Worm (Caenorhabditis elegans) whole organism, L4 larva: ENCODE measurements around the gene srp-7.

Source experiments
- D1046.2 ChIP-seq: fragments of 200-800 bp; sonication (Bioruptor generic); IDR thresholded peaks from 2 replicates; pipeline ENCODE4 v1.3.6; 2022; ENCODE audit warnings: missing genetic modification characterization, missing compliant biosample characterization
- F10B5.3 ChIP-seq: sonication (generic microtip); optimal IDR thresholded peaks from 2 replicates; lab custom pipeline; 2016; ENCODE audit warnings: mild to moderate bottlenecking, missing genetic modification characterization, missing compliant biosample characterization
- F26F4.8 ChIP-seq: fragments of 200-800 bp; sonication (Bioruptor generic); conservative IDR thresholded peaks from 2 replicates; pipeline ENCODE4 v1.3.6; 2022; ENCODE audit warnings: missing genetic modification characterization, missing compliant biosample characterization
- F37D6.2 ChIP-seq: sonication (generic microtip); optimal IDR thresholded peaks from 2 replicates; lab custom pipeline; 2016; ENCODE audit warnings: mild to moderate bottlenecking, missing genetic modification characterization, missing compliant biosample characterization
- F49E8.2 ChIP-seq: sonication (generic microtip); optimal IDR thresholded peaks from 2 replicates; lab custom pipeline; 2016; ENCODE audit warnings: missing compliant biosample characterization, mild to moderate bottlenecking, missing genetic modification characterization, borderline replicate concordance
- Y105C5A.15 ChIP-seq: fragments of 200-800 bp; sonication (Bioruptor generic); IDR thresholded peaks from 2 replicates; pipeline ENCODE4 v1.3.6; 2022; ENCODE audit warnings: missing genetic modification characterization, missing compliant biosample characterization
- ZK337.2 ChIP-seq: fragments of 200-800 bp; sonication (Bioruptor generic); IDR thresholded peaks from 2 replicates; pipeline ENCODE4 v1.3.6; 2022; ENCODE audit warnings: missing genetic modification reagents, missing genetic modification characterization, missing compliant biosample characterization
- aha-1 ChIP-seq: fragments of 150-350 bp; peaks from one replicate; lab custom pipeline; 2014; ENCODE audit warnings: missing biosample characterization, missing genetic modification characterization
- arid-1 ChIP-seq: fragments of 200-800 bp; sonication (Bioruptor generic); conservative IDR thresholded peaks from 2 replicates; pipeline ENCODE4 v1.3.6; 2022; ENCODE audit warnings: missing genetic modification reagents, missing genetic modification characterization, missing compliant biosample characterization
- ceh-28 ChIP-seq: fragments of 150-350 bp; optimal IDR thresholded peaks from 2 replicates; lab custom pipeline; 2014; ENCODE audit warnings: missing biosample characterization, missing genetic modification reagents, missing genetic modification characterization
- ceh-32 ChIP-seq: sonication (generic microtip); optimal IDR thresholded peaks from 2 replicates; lab custom pipeline; 2016; ENCODE audit warnings: mild to moderate bottlenecking, missing genetic modification characterization, missing compliant biosample characterization; ENCODE audit not compliant: poor library complexity
- ceh-44 ChIP-seq: fragments of 200-800 bp; sonication (Bioruptor generic); IDR thresholded peaks from 2 replicates; pipeline ENCODE4 v1.3.6; 2022; ENCODE audit warnings: missing genetic modification reagents, missing genetic modification characterization, missing compliant biosample characterization
- ces-1 ChIP-seq: fragments of 150-350 bp; sonication (generic microtip); optimal IDR thresholded peaks from 4 replicates; lab custom pipeline; 2014; ENCODE audit warnings: missing biosample characterization, missing genetic modification reagents, missing genetic modification characterization
- daf-16 ChIP-seq, 3 experiments: sonication (generic microtip); optimal IDR thresholded peaks; 2 replicates each; lab custom pipeline; 2016 to 2017; ENCODE audit warnings: missing genetic modification characterization in 3 of 3, missing genetic modification reagents in 3 of 3, mild to moderate bottlenecking in 2 of 3, missing compliant biosample characterization in 2 of 3, missing biosample characterization in 1 of 3, moderate library complexity in 1 of 3
- dmd-6 ChIP-seq: fragments of 200-800 bp; sonication (Bioruptor generic); IDR thresholded peaks from 2 replicates; pipeline ENCODE4 v1.3.6; 2022; ENCODE audit warnings: missing genetic modification reagents, missing genetic modification characterization, missing compliant biosample characterization
- dmd-8 ChIP-seq: fragments of 200-800 bp; sonication (Bioruptor generic); IDR thresholded peaks from 2 replicates; pipeline ENCODE4 v1.3.6; 2022; ENCODE audit warnings: missing genetic modification characterization, missing compliant biosample characterization
- dpl-1 ChIP-seq: fragments of 150-350 bp; optimal IDR thresholded peaks from 2 replicates; lab custom pipeline; 2014; ENCODE audit warnings: missing biosample characterization, missing genetic modification reagents, missing genetic modification characterization
- egl-27 ChIP-seq: sonication (generic microtip); optimal IDR thresholded peaks from 3 replicates; lab custom pipeline; 2017; ENCODE audit warnings: missing biosample characterization, missing genetic modification reagents, missing genetic modification characterization
- egl-43 ChIP-seq: fragments of 200-800 bp; sonication (Bioruptor generic); IDR thresholded peaks from 2 replicates; pipeline ENCODE4 v1.3.6; 2022; ENCODE audit warnings: missing genetic modification reagents, missing genetic modification characterization, missing compliant biosample characterization
- fkh-10 ChIP-seq: fragments of 150-350 bp; optimal IDR thresholded peaks from 2 replicates; lab custom pipeline; 2014; ENCODE audit warnings: missing biosample characterization, missing genetic modification reagents, missing genetic modification characterization
- hif-1 ChIP-seq, 2 experiments: sonication (generic microtip); optimal IDR thresholded peaks; 2 replicates each; lab custom pipeline; 2016 to 2017; ENCODE audit warnings: missing compliant biosample characterization in 2 of 2, missing genetic modification characterization in 2 of 2, missing genetic modification reagents in 2 of 2, missing genotype in 2 of 2, mild to moderate bottlenecking in 1 of 2
- hmg-1.1 ChIP-seq: fragments of 200-800 bp; sonication (Bioruptor generic); IDR thresholded peaks from 2 replicates; pipeline ENCODE4 v1.3.6; 2022; ENCODE audit warnings: missing genetic modification reagents, missing genetic modification characterization, missing compliant biosample characterization
- jun-1 ChIP-seq: fragments of 150-350 bp; optimal IDR thresholded peaks from 2 replicates; lab custom pipeline; 2014; ENCODE audit warnings: missing biosample characterization, missing genetic modification reagents, missing genetic modification characterization
- lin-1 ChIP-seq: fragments of 200-800 bp; sonication (Bioruptor generic); IDR thresholded peaks from 2 replicates; pipeline ENCODE4 v1.3.6; 2022; ENCODE audit warnings: missing genetic modification reagents, missing genetic modification characterization, missing compliant biosample characterization
- lin-13 ChIP-seq: fragments of 150-350 bp; optimal IDR thresholded peaks from 2 replicates; lab custom pipeline; 2014; ENCODE audit warnings: missing biosample characterization, missing genetic modification reagents, missing genetic modification characterization
- lin-38 ChIP-seq: fragments of 200-800 bp; sonication (Bioruptor generic); IDR thresholded peaks from 2 replicates; pipeline ENCODE4 v1.3.6; 2022; ENCODE audit warnings: missing genetic modification reagents, missing genetic modification characterization, missing compliant biosample characterization
- lin-39 ChIP-seq: fragments of 150-350 bp; optimal IDR thresholded peaks from 2 replicates; lab custom pipeline; 2014; ENCODE audit warnings: missing biosample characterization, missing genetic modification reagents, missing genetic modification characterization
- mep-1 ChIP-seq: fragments of 150-350 bp; sonication (generic microtip); optimal IDR thresholded peaks from 3 replicates; lab custom pipeline; 2014; ENCODE audit warnings: missing biosample characterization, missing genetic modification characterization
- mes-2 ChIP-seq: sonication (generic microtip); optimal IDR thresholded peaks from 2 replicates; lab custom pipeline; 2016; ENCODE audit warnings: missing genotype, mild to moderate bottlenecking, missing genetic modification characterization, missing compliant biosample characterization; ENCODE audit not compliant: poor library complexity, severe bottlenecking
- nhr-10 ChIP-seq: fragments of 150-350 bp; optimal IDR thresholded peaks from 2 replicates; lab custom pipeline; 2014; ENCODE audit warnings: missing biosample characterization, missing genetic modification characterization
- nhr-102 ChIP-seq: sonication (generic microtip); optimal IDR thresholded peaks from 2 replicates; lab custom pipeline; 2016; ENCODE audit warnings: mild to moderate bottlenecking, missing genetic modification characterization, moderate library complexity, missing compliant biosample characterization
- nhr-111 ChIP-seq: fragments of 200-800 bp; sonication (Bioruptor generic); optimal IDR thresholded peaks from 2 replicates; lab custom pipeline; 2018; ENCODE audit warnings: mild to moderate bottlenecking, missing genetic modification characterization, missing compliant biosample characterization
- nhr-237 ChIP-seq: sonication (generic microtip); optimal IDR thresholded peaks from 2 replicates; lab custom pipeline; 2017; ENCODE audit warnings: missing biosample characterization, missing genetic modification characterization
- nhr-28 ChIP-seq: fragments of 150-350 bp; optimal IDR thresholded peaks from 2 replicates; lab custom pipeline; 2014; ENCODE audit warnings: missing biosample characterization, missing genetic modification characterization
- nhr-41 ChIP-seq: fragments of 200-800 bp; sonication (Bioruptor generic); IDR thresholded peaks from 2 replicates; pipeline ENCODE4 v1.3.6; 2022; ENCODE audit warnings: missing genetic modification reagents, missing genetic modification characterization, missing compliant biosample characterization
- php-3 ChIP-seq: fragments of 200-800 bp; sonication (Bioruptor generic); IDR thresholded peaks from 2 replicates; pipeline ENCODE4 v1.3.6; 2022; ENCODE audit warnings: missing genetic modification reagents, missing genetic modification characterization, missing compliant biosample characterization
- pqm-1 ChIP-seq: sonication (generic microtip); optimal IDR thresholded peaks from 2 replicates; lab custom pipeline; 2017; ENCODE audit warnings: missing biosample characterization, missing genetic modification characterization
- rbr-2 ChIP-seq: sonication (generic microtip); optimal IDR thresholded peaks from 2 replicates; lab custom pipeline; 2016; ENCODE audit warnings: missing genotype, missing genetic modification characterization, missing compliant biosample characterization
- sdz-12 ChIP-seq: fragments of 200-800 bp; sonication (Bioruptor generic); optimal IDR thresholded peaks from 2 replicates; lab custom pipeline; 2018; ENCODE audit warnings: mild to moderate bottlenecking, missing genetic modification characterization, missing compliant biosample characterization
- set-16 ChIP-seq: fragments of 200-800 bp; sonication (Bioruptor generic); IDR thresholded peaks from 2 replicates; pipeline ENCODE4 v1.3.6; 2022; ENCODE audit warnings: missing genetic modification reagents, missing genetic modification characterization, missing compliant biosample characterization
- spr-3 ChIP-seq: fragments of 200-800 bp; sonication (Bioruptor generic); optimal IDR thresholded peaks from 2 replicates; lab custom pipeline; 2018; ENCODE audit warnings: mild to moderate bottlenecking, missing genetic modification characterization, missing compliant biosample characterization
- tra-1 ChIP-seq: fragments of 200-800 bp; sonication (Bioruptor generic); IDR thresholded peaks from 2 replicates; pipeline ENCODE4 v1.3.6; 2022; ENCODE audit warnings: missing genetic modification reagents, missing genetic modification characterization, missing compliant biosample characterization
- unc-39 ChIP-seq: sonication (generic microtip); optimal IDR thresholded peaks from 2 replicates; lab custom pipeline; 2017; ENCODE audit warnings: missing biosample characterization, missing genetic modification characterization
- unc-62 ChIP-seq, 3 experiments: fragments of 150-350 bp in 1 of 3; sonication (generic microtip); optimal IDR thresholded peaks in 2 of 3; peaks in 1 of 3; 1 replicate in 1 of 3; 2 replicates in 2 of 3; lab custom pipeline; 2014 to 2017; ENCODE audit warnings: missing biosample characterization in 3 of 3, missing genetic modification characterization in 3 of 3, missing genetic modification reagents in 3 of 3, missing genotype in 1 of 3
- zfp-3 ChIP-seq: fragments of 200-800 bp; sonication (Bioruptor generic); conservative IDR thresholded peaks from 2 replicates; pipeline ENCODE4 v1.3.6; 2022; ENCODE audit warnings: missing genetic modification reagents, missing genetic modification characterization, missing compliant biosample characterization
- ztf-11 ChIP-seq: fragments of 150-350 bp; optimal IDR thresholded peaks from 2 replicates; lab custom pipeline; 2014; ENCODE audit warnings: missing biosample characterization, missing genetic modification characterization

The srp-7 gene

ce11 chrV:8213868-8214267 is 34.9 kb downstream of the srp-7 start, which contains the start of gene K07C11.7:
Gene K07C11.7 (minus strand): TSS chrV:8213968.
- TF ChIP-seq nhr-111 (GFP tag; lab: Kevin White, UChicago), result no peak
- no peak for TF ChIP-seq lin-39 (tag; lab: Kevin White, UChicago)
- TF ChIP-seq lin-13 (GFP tag; lab: Kevin White, UChicago), result no peak

ce11 chrV:8215158-8215557 is 36.2 kb downstream of the srp-7 start:
- TF ChIP-seq mes-2 (tag; lab: Kevin White, UChicago), result peak; percentile 32
- TF ChIP-seq rbr-2 (tag; lab: Kevin White, UChicago), result peak; percentile 5
- TF ChIP-seq tra-1 (GFP tag; lab: Robert Waterston, UW), result no peak
- peak; percentile 12 for TF ChIP-seq mep-1 (tag; lab: Kevin White, UChicago)
- TF ChIP-seq aha-1, result peak; percentile 68
- TF ChIP-seq ztf-11 (tag; lab: Kevin White, UChicago), result no peak
- TF ChIP-seq lin-38 (GFP tag; lab: Robert Waterston, UW), result 0 out of 2 replicates have a peak, but pooled peaks have one; percentile 7
- TF ChIP-seq unc-62 (GFP tag; optimal IDR thresholded peaks at IDR 0.05 in 1 of 2; lab: Kevin White, UChicago), result peak in 1 of 2 experiments; percentile 48
- TF ChIP-seq unc-62 (tag; optimal IDR thresholded peaks at IDR 0.05; lab: Kevin White, UChicago), result no peak

- TF ChIP-seq sdz-12 (GFP tag; lab: Kevin White, UChicago) (no peak), F26F4.8 (GFP tag; lab: Robert Waterston, UW) (no peak), hmg-1.1 (GFP tag; lab: Robert Waterston, UW) (no peak), ceh-28 (tag; lab: Kevin White, UChicago) (no peak), dpl-1 (no peak), nhr-102 (tag; lab: Kevin White, UChicago) (no peak), egl-27 (tag; lab: Kevin White, UChicago) (no peak), ztf-11 (tag; lab: Kevin White, UChicago) (no peak), arid-1 (GFP tag; lab: Robert Waterston, UW) (no peak), lin-13 (GFP tag; lab: Kevin White, UChicago) (no peak), Y105C5A.15 (GFP tag; lab: Robert Waterston, UW) (no peak), ceh-32 (tag; lab: Kevin White, UChicago) (no peak), nhr-111 (GFP tag; lab: Kevin White, UChicago) (no peak), hif-1 (tag; optimal IDR thresholded peaks at IDR 0.05; lab: Kevin White, UChicago) (peak in 1 of 2 experiments; percentile 23), zfp-3 (no peak), F10B5.3 (no peak), nhr-28 (tag; lab: Kevin White, UChicago) (peak; percentile 25), F49E8.2 (tag; lab: Kevin White, UChicago) (no peak), F37D6.2 (no peak), mep-1 (tag; lab: Kevin White, UChicago) (no peak), fkh-10 (no peak), php-3 (GFP tag; lab: Robert Waterston, UW) (peak; percentile 77), lin-1 (GFP tag; lab: Robert Waterston, UW) (peak; percentile 53), ceh-44 (GFP tag; lab: Robert Waterston, UW) (no peak), nhr-10 (tag; lab: Kevin White, UChicago) (no peak), pqm-1 (tag; lab: Kevin White, UChicago) (peak; percentile 66), dmd-8 (GFP tag; lab: Robert Waterston, UW) (no peak), spr-3 (no peak), ZK337.2 (GFP tag; lab: Robert Waterston, UW) (no peak), unc-39 (tag; lab: Kevin White, UChicago) (no peak), daf-16 (GFP tag; optimal IDR thresholded peaks at IDR 0.05; lab: Kevin White, UChicago) (no peak), daf-16 (tag; optimal IDR thresholded peaks at IDR 0.05; lab: Kevin White, UChicago) (peak; percentile 60), ces-1 (GFP tag; lab: Kevin White, UChicago) (no peak), nhr-237 (tag; lab: Kevin White, UChicago) (no peak), jun-1 (tag; lab: Kevin White, UChicago) (no peak), tra-1 (GFP tag; lab: Robert Waterston, UW) (peak; percentile 53; the same call in 1 of the 2 replicates), egl-43 (GFP tag; lab: Robert Waterston, UW) (no peak), set-16 (GFP tag; lab: Robert Waterston, UW) (no peak), dmd-6 (GFP tag; lab: Robert Waterston, UW) (peak; percentile 81), nhr-41 (no peak), D1046.2 (GFP tag; lab: Robert Waterston, UW) (no peak)
Observed at ce11 chrV:8217118-8217517, 38.2 kb downstream of the srp-7 start.
